Fruit fly (Drosophila melanogaster) whole organism, pupa: ENCODE results near the gene MKP-4.

Source experiments
- CG10348 ChIP-seq: fragments of 200-800 bp; sonication (Bioruptor generic); IDR thresholded peaks from 2 replicates; pipeline ENCODE4 v1.3.6; 2022; ENCODE audit warnings: missing biosample characterization, missing genetic modification characterization
- CG12605 ChIP-seq: fragments of 200-800 bp; sonication (Bioruptor generic); IDR thresholded peaks from 2 replicates; pipeline ENCODE4 v1.3.6; 2022; ENCODE audit warnings: missing biosample characterization, missing genetic modification characterization
- CG13204 ChIP-seq: fragments of 200-800 bp; sonication (Bioruptor generic); optimal IDR thresholded peaks from 2 replicates; lab custom pipeline; 2018; ENCODE audit warnings: missing biosample characterization, mild to moderate bottlenecking, missing genetic modification characterization, moderate library complexity
- CG14655 ChIP-seq: fragments of 200-800 bp; sonication (Bioruptor generic); optimal IDR thresholded peaks from 3 replicates; lab custom pipeline; 2017; ENCODE audit warnings: mild to moderate bottlenecking, missing biosample characterization, missing genetic modification reagents, missing genetic modification characterization
- CG15710 ChIP-seq: fragments of 200-800 bp; sonication (Bioruptor generic); optimal IDR thresholded peaks from 2 replicates; lab custom pipeline; 2018; ENCODE audit warnings: missing biosample characterization, mild to moderate bottlenecking, missing genetic modification characterization, moderate library complexity
- CG17806 ChIP-seq: fragments of 200-800 bp; sonication (Bioruptor generic); optimal IDR thresholded peaks from 2 replicates; lab custom pipeline; 2018; ENCODE audit warnings: missing biosample characterization, mild to moderate bottlenecking, missing genetic modification characterization, moderate library complexity
- CG32121 ChIP-seq: fragments of 200-800 bp; sonication (Bioruptor generic); IDR thresholded peaks from 2 replicates; pipeline ENCODE4 v1.3.6; 2022; ENCODE audit warnings: missing biosample characterization, missing genetic modification characterization
- CG34367 ChIP-seq: fragments of 200-800 bp; sonication (Bioruptor generic); optimal IDR thresholded peaks from 2 replicates; lab custom pipeline; 2018; ENCODE audit warnings: missing biosample characterization, mild to moderate bottlenecking, missing genetic modification characterization
- CG4496 ChIP-seq: fragments of 200-800 bp; sonication (Bioruptor generic); IDR thresholded peaks from 3 replicates; pipeline ENCODE4 v1.3.6; 2022; ENCODE audit warnings: missing biosample characterization, missing genetic modification characterization
- CG8159 ChIP-seq: fragments of 200-800 bp; sonication (Bioruptor generic); optimal IDR thresholded peaks from 3 replicates; lab custom pipeline; 2018; ENCODE audit warnings: missing biosample characterization, mild to moderate bottlenecking, missing genetic modification characterization, moderate library complexity
- CG8301 ChIP-seq: fragments of 200-800 bp; sonication (Bioruptor generic); optimal IDR thresholded peaks from 2 replicates; lab custom pipeline; 2018; ENCODE audit warnings: missing biosample characterization, mild to moderate bottlenecking, missing genetic modification characterization
- CG9948 ChIP-seq: fragments of 200-800 bp; sonication (Bioruptor generic); optimal IDR thresholded peaks from 2 replicates; lab custom pipeline; 2018; ENCODE audit warnings: missing biosample characterization, mild to moderate bottlenecking, missing genetic modification characterization, moderate library complexity
- D1 ChIP-seq: fragments of 200-800 bp; sonication (Bioruptor generic); optimal IDR thresholded peaks from 2 replicates; lab custom pipeline; 2018; ENCODE audit warnings: missing biosample characterization, mild to moderate bottlenecking, missing genetic modification characterization, moderate library complexity
- EcR ChIP-seq: fragments of 200-800 bp; sonication (Bioruptor generic); optimal IDR thresholded peaks from 3 replicates; lab custom pipeline; 2019; ENCODE audit warnings: missing biosample characterization, missing genetic modification characterization, mild to moderate bottlenecking, moderate library complexity, missing genetic modification reagents
- Ets98B ChIP-seq: fragments of 200-800 bp; sonication (Bioruptor generic); IDR thresholded peaks from 2 replicates; pipeline ENCODE4 v1.3.6; 2022; ENCODE audit warnings: missing biosample characterization, missing genetic modification characterization
- Pif1A ChIP-seq: fragments of 200-800 bp; sonication (Bioruptor generic); optimal IDR thresholded peaks from 3 replicates; lab custom pipeline; 2016; ENCODE audit warnings: missing biosample characterization, missing genetic modification characterization
- Pif1B ChIP-seq: fragments of 200-800 bp; sonication (Bioruptor generic); optimal IDR thresholded peaks from 3 replicates; lab custom pipeline; 2016; ENCODE audit warnings: missing biosample characterization, missing genetic modification characterization
- Snoo ChIP-seq: fragments of 200-800 bp; sonication (Bioruptor generic); optimal IDR thresholded peaks from 3 replicates; lab custom pipeline; 2017; ENCODE audit warnings: missing biosample characterization, mild to moderate bottlenecking, missing genetic modification characterization, inconsistent platforms
- fd96Ca ChIP-seq: fragments of 200-800 bp; sonication (Bioruptor generic); IDR thresholded peaks from 3 replicates; pipeline ENCODE4 v1.3.6; 2022; ENCODE audit warnings: missing biosample characterization, missing genetic modification characterization
- gl ChIP-seq: fragments of 200-800 bp; sonication (Bioruptor generic); optimal IDR thresholded peaks from 2 replicates; lab custom pipeline; 2018; ENCODE audit warnings: missing biosample characterization, mild to moderate bottlenecking, missing genetic modification characterization
- rn ChIP-seq: fragments of 200-800 bp; sonication (Bioruptor generic); IDR thresholded peaks from 2 replicates; pipeline ENCODE4 v1.3.6; 2022; ENCODE audit warnings: missing biosample characterization, missing genetic modification characterization

MKP-4 gene

dm6 chrX:19645873-19646541 is 23.1 kb downstream of the MKP-4 start, which contains the start of gene Arp10:
Gene Arp10, minus strand, starts transcription at chrX:19646176.
- TF ChIP-seq CG34367 (tag; lab: Kevin White, UChicago) (no peak), CG9948 (tag; lab: Kevin White, UChicago) (peak; percentile 3), Ets98B (GFP tag; lab: Robert Waterston, UW) (0 out of 2 replicates have a peak, but pooled peaks have one; percentile 23), Snoo (tag; lab: Kevin White, UChicago) (no peak), rn (GFP tag; lab: Robert Waterston, UW) (no peak), D1 (tag; lab: Kevin White, UChicago) (no peak)

- peak; percentile 57; the same call in 2 of the 3 replicates for TF ChIP-seq fd96Ca
- TF ChIP-seq D1 (tag; lab: Kevin White, UChicago) = no peak
- no peak for TF ChIP-seq Pif1B (GFP tag; lab: Kevin White, UChicago)
- peak; percentile 67 for TF ChIP-seq CG4496 (GFP tag; lab: Robert Waterston, UW)
- TF ChIP-seq Ets98B (GFP tag; lab: Robert Waterston, UW) = no peak
- peak; percentile 39 for TF ChIP-seq CG15710 (tag; lab: Kevin White, UChicago)
- no peak for TF ChIP-seq gl (tag; lab: Kevin White, UChicago)
Observed at dm6 chrX:19651757-19652419, 29.0 kb downstream of the MKP-4 start, which contains the start of the genes Ranbp21 and Elys. Gene Ranbp21, minus strand, starts transcription at chrX:19652269. Gene Elys, plus strand, starts transcription at chrX:19652305.

dm6 chrX:19662583-19663195 is 39.8 kb downstream of the MKP-4 start:
- TF ChIP-seq Pif1B (GFP tag; lab: Kevin White, UChicago) (no peak), gl (tag; lab: Kevin White, UChicago) (no peak), rn (GFP tag; lab: Robert Waterston, UW) (no peak), CG10348 (no peak), Ets98B (GFP tag; lab: Robert Waterston, UW) (peak; percentile 42; the same call in 1 of the 2 replicates), CG9948 (tag; lab: Kevin White, UChicago) (no peak), CG14655 (GFP tag; lab: Kevin White, UChicago) (no peak), D1 (tag; lab: Kevin White, UChicago) (no peak), CG32121 (GFP tag; lab: Robert Waterston, UW) (peak; percentile 48; the same call in 1 of the 2 replicates), CG13204 (GFP tag; lab: Kevin White, UChicago) (peak; percentile 27), CG8301 (tag; lab: Kevin White, UChicago) (no peak), CG12605 (GFP tag; lab: Robert Waterston, UW) (no peak), CG4496 (GFP tag; lab: Robert Waterston, UW) (peak; percentile 61), Pif1A (no peak), CG17806 (no peak), EcR (peak; percentile 41), CG15710 (tag; lab: Kevin White, UChicago) (no peak), Snoo (tag; lab: Kevin White, UChicago) (no peak), CG34367 (tag; lab: Kevin White, UChicago) (no peak), fd96Ca (peak; percentile 45; the same call in 1 of the 3 replicates)

dm6 chrX:19663196-19663858 is 40.4 kb downstream of the MKP-4 start:
- TF ChIP-seq rn (GFP tag; lab: Robert Waterston, UW) (no peak), CG4496 (GFP tag; lab: Robert Waterston, UW) (no peak), Pif1A (peak; percentile 16), Snoo (tag; lab: Kevin White, UChicago) (peak; percentile 53), CG9948 (tag; lab: Kevin White, UChicago) (peak; percentile 48), CG10348 (no peak), CG8301 (tag; lab: Kevin White, UChicago) (peak; percentile 52), gl (tag; lab: Kevin White, UChicago) (no peak), EcR (peak; percentile 72), CG17806 (peak; percentile 15), CG13204 (GFP tag; lab: Kevin White, UChicago) (peak; percentile 25), CG34367 (tag; lab: Kevin White, UChicago) (peak; percentile 22), CG15710 (tag; lab: Kevin White, UChicago) (peak; percentile 54), CG8159 (peak; percentile 72), Pif1B (GFP tag; lab: Kevin White, UChicago) (peak; percentile 51)
